Fruit fly (Drosophila melanogaster) whole organism, embryonic: ENCODE measurements around the gene CG33791.

Source experiments
- Ada2b ChIP-seq: fragments of 200-800 bp; sonication (Bioruptor generic); IDR thresholded peaks from 2 replicates; pipeline ENCODE4 v1.3.6; 2022; ENCODE audit warnings: missing biosample characterization, missing genetic modification characterization
- Bgb ChIP-seq: fragments of 200-800 bp; sonication (Bioruptor generic); IDR thresholded peaks from 2 replicates; pipeline ENCODE4 v1.3.6; 2022; ENCODE audit warnings: missing biosample characterization, missing genetic modification characterization; ENCODE audit not compliant: partially characterized antibody
- C15 ChIP-seq: fragments of 200-800 bp; sonication (Bioruptor generic); IDR thresholded peaks from 3 replicates; pipeline ENCODE4 v1.3.6; 2022; ENCODE audit warnings: missing biosample characterization, missing genetic modification characterization
- CG10209 ChIP-seq: fragments of 200-800 bp; sonication (Bioruptor generic); optimal IDR thresholded peaks from 3 replicates; lab custom pipeline; 2017; ENCODE audit warnings: missing biosample characterization, mild to moderate bottlenecking, missing genetic modification characterization, missing genetic modification reagents
- CG10959 ChIP-seq: fragments of 200-800 bp; sonication (Bioruptor generic); IDR thresholded peaks from 2 replicates; pipeline ENCODE4 v1.3.6; 2022; ENCODE audit warnings: missing biosample characterization, missing genetic modification characterization
- CG12744 ChIP-seq: fragments of 200-800 bp; sonication (Bioruptor generic); optimal IDR thresholded peaks from 2 replicates; lab custom pipeline; 2016; ENCODE audit warnings: missing biosample characterization, missing genetic modification characterization
- CG13624 ChIP-seq: fragments of 200-800 bp; sonication (Bioruptor generic); optimal IDR thresholded peaks from 2 replicates; lab custom pipeline; 2016; ENCODE audit warnings: missing biosample characterization, missing genetic modification characterization
- CG14710 ChIP-seq: fragments of 200-800 bp; sonication (Bioruptor generic); optimal IDR thresholded peaks from 3 replicates; lab custom pipeline; 2019; ENCODE audit warnings: missing biosample characterization, mild to moderate bottlenecking, missing genetic modification characterization, moderate library complexity
- CG15011 ChIP-seq: fragments of 200-800 bp; sonication (Bioruptor generic); optimal IDR thresholded peaks from 3 replicates; lab custom pipeline; 2018; ENCODE audit warnings: missing biosample characterization, mild to moderate bottlenecking, missing genetic modification characterization
- CG17361 ChIP-seq: fragments of 200-800 bp; sonication (Bioruptor generic); IDR thresholded peaks from 3 replicates; pipeline ENCODE4 v1.3.6; 2022; ENCODE audit warnings: missing biosample characterization, missing genetic modification characterization
- CG1792 ChIP-seq: fragments of 200-800 bp; sonication (Bioruptor generic); optimal IDR thresholded peaks from 2 replicates; lab custom pipeline; 2016; ENCODE audit warnings: missing biosample characterization, missing genetic modification characterization
- CG18764 ChIP-seq: fragments of 200-800 bp; sonication (Bioruptor generic); optimal IDR thresholded peaks from 3 replicates; lab custom pipeline; 2016; ENCODE audit warnings: missing biosample characterization, missing genetic modification characterization
- CG2712 ChIP-seq: fragments of 200-800 bp; optimal IDR thresholded peaks from 3 replicates; lab custom pipeline; 2019; ENCODE audit warnings: missing biosample characterization, mild to moderate bottlenecking, missing genetic modification characterization, moderate library complexity
- CG34376 ChIP-seq: fragments of 200-800 bp; sonication (Bioruptor generic); optimal IDR thresholded peaks from 2 replicates; lab custom pipeline; 2018; ENCODE audit warnings: missing biosample characterization, mild to moderate bottlenecking, missing genetic modification characterization
- CG3995 ChIP-seq: fragments of 200-800 bp; sonication (Bioruptor generic); optimal IDR thresholded peaks from 3 replicates; lab custom pipeline; 2016; ENCODE audit warnings: missing biosample characterization, missing genetic modification characterization
- CG4282 ChIP-seq: fragments of 200-800 bp; sonication (Bioruptor generic); optimal IDR thresholded peaks from 2 replicates; lab custom pipeline; 2016; ENCODE audit warnings: missing biosample characterization, missing genetic modification characterization
- CG4360 ChIP-seq: fragments of 200-800 bp; sonication (Bioruptor generic); IDR thresholded peaks from 2 replicates; pipeline ENCODE4 v1.3.6; 2022; ENCODE audit warnings: missing biosample characterization, missing genetic modification characterization
- CG4404 ChIP-seq: fragments of 200-800 bp; sonication (Bioruptor generic); IDR thresholded peaks from 2 replicates; pipeline ENCODE4 v1.3.6; 2022; ENCODE audit warnings: missing biosample characterization, missing genetic modification characterization
- CG6654 ChIP-seq: fragments of 200-800 bp; sonication (Bioruptor generic); optimal IDR thresholded peaks from 2 replicates; lab custom pipeline; 2017; ENCODE audit warnings: missing biosample characterization, mild to moderate bottlenecking, missing genetic modification characterization
- CG7556 ChIP-seq: fragments of 200-800 bp; sonication (Bioruptor generic); optimal IDR thresholded peaks from 2 replicates; lab custom pipeline; 2017; ENCODE audit warnings: missing biosample characterization, mild to moderate bottlenecking, missing genetic modification characterization
- CG7839 ChIP-seq: fragments of 200-800 bp; sonication (Bioruptor generic); optimal IDR thresholded peaks from 3 replicates; lab custom pipeline; 2018; ENCODE audit warnings: missing biosample characterization, mild to moderate bottlenecking, missing genetic modification characterization, moderate library complexity
- CG7963 ChIP-seq: fragments of 200-800 bp; sonication (Bioruptor generic); IDR thresholded peaks from 3 replicates; pipeline ENCODE4 v1.3.6; 2022; ENCODE audit warnings: missing biosample characterization, missing genetic modification characterization; ENCODE audit not compliant: partially characterized antibody
- CG9437 ChIP-seq: fragments of 200-800 bp; sonication (Bioruptor generic); optimal IDR thresholded peaks from 2 replicates; lab custom pipeline; 2018; ENCODE audit warnings: missing biosample characterization, mild to moderate bottlenecking, missing genetic modification characterization
- CrebB ChIP-seq: fragments of 200-800 bp; sonication (Bioruptor generic); optimal IDR thresholded peaks from 3 replicates; lab custom pipeline; 2018; ENCODE audit warnings: missing biosample characterization, mild to moderate bottlenecking, missing genetic modification characterization
- Dek ChIP-seq: fragments of 200-800 bp; sonication (Bioruptor generic); optimal IDR thresholded peaks from 3 replicates; lab custom pipeline; 2019; ENCODE audit warnings: missing biosample characterization, mild to moderate bottlenecking, missing genetic modification characterization, moderate library complexity
- Dip2 ChIP-seq: fragments of 200-800 bp; sonication (Bioruptor generic); IDR thresholded peaks from 2 replicates; pipeline ENCODE4 v1.3.6; 2022; ENCODE audit warnings: missing biosample characterization, missing genetic modification characterization
- Doc3 ChIP-seq: fragments of 200-800 bp; sonication (Bioruptor generic); IDR thresholded peaks from 3 replicates; pipeline ENCODE4 v1.3.6; 2022; ENCODE audit warnings: missing biosample characterization, missing genetic modification characterization; ENCODE audit not compliant: partially characterized antibody
- Dp ChIP-seq: fragments of 200-800 bp; sonication (Bioruptor generic); optimal IDR thresholded peaks from 2 replicates; lab custom pipeline; 2018; ENCODE audit warnings: missing biosample characterization, mild to moderate bottlenecking, missing genetic modification characterization, moderate library complexity
- E2f1 ChIP-seq: fragments of 200-800 bp; sonication (Bioruptor generic); IDR thresholded peaks from 2 replicates; pipeline ENCODE4 v1.3.6; 2022; ENCODE audit warnings: missing biosample characterization, missing genetic modification characterization
- Fer3 ChIP-seq: fragments of 200-800 bp; sonication (Bioruptor generic); optimal IDR thresholded peaks from 2 replicates; lab custom pipeline; 2018; ENCODE audit warnings: missing biosample characterization, mild to moderate bottlenecking, missing genetic modification characterization, moderate library complexity
- H15 ChIP-seq: fragments of 200-800 bp; sonication (Bioruptor generic); IDR thresholded peaks from 3 replicates; pipeline ENCODE4 v1.3.6; 2022; ENCODE audit warnings: missing biosample characterization, missing genetic modification characterization
- HmgD ChIP-seq: fragments of 200-800 bp; sonication (Bioruptor generic); optimal IDR thresholded peaks from 3 replicates; lab custom pipeline; 2016; ENCODE audit warnings: missing biosample characterization, missing genetic modification characterization
- Lhr ChIP-seq: fragments of 200-800 bp; sonication (Bioruptor generic); optimal IDR thresholded peaks from 3 replicates; lab custom pipeline; 2017; ENCODE audit warnings: mild to moderate bottlenecking, missing biosample characterization, missing genetic modification reagents, missing genetic modification characterization
- Max ChIP-seq: fragments of 200-800 bp; sonication (Bioruptor generic); optimal IDR thresholded peaks from 2 replicates; lab custom pipeline; 2016; ENCODE audit warnings: missing biosample characterization, mild to moderate bottlenecking, missing genetic modification characterization
- Sry-δ ChIP-seq: fragments of 200-800 bp; sonication (Bioruptor generic); optimal IDR thresholded peaks from 2 replicates; lab custom pipeline; 2016; ENCODE audit warnings: missing biosample characterization, missing genetic modification characterization
- Taf1 ChIP-seq: fragments of 200-800 bp; sonication (Bioruptor generic); IDR thresholded peaks from 2 replicates; pipeline ENCODE4 v1.3.6; 2022; ENCODE audit warnings: missing biosample characterization, missing genetic modification characterization
- az2 ChIP-seq: fragments of 200-800 bp; sonication (Bioruptor generic); optimal IDR thresholded peaks from 3 replicates; lab custom pipeline; 2016; ENCODE audit warnings: missing biosample characterization, missing genetic modification characterization
- bcd ChIP-seq: fragments of 200-800 bp; sonication (Bioruptor generic); optimal IDR thresholded peaks from 2 replicates; lab custom pipeline; 2017; ENCODE audit warnings: missing biosample characterization, mild to moderate bottlenecking, missing genetic modification characterization
- br ChIP-seq: fragments of >200 bp; optimal IDR thresholded peaks from 2 replicates; lab custom pipeline; 2017
- dmrt11E ChIP-seq: fragments of 200-800 bp; sonication (Bioruptor generic); optimal IDR thresholded peaks from 3 replicates; lab custom pipeline; 2018; ENCODE audit warnings: missing biosample characterization, mild to moderate bottlenecking, missing genetic modification characterization, moderate library complexity
- dmrt99B ChIP-seq: fragments of 200-800 bp; sonication (Bioruptor generic); optimal IDR thresholded peaks from 2 replicates; lab custom pipeline; 2018; ENCODE audit warnings: missing biosample characterization, mild to moderate bottlenecking, missing genetic modification characterization, moderate library complexity
- en ChIP-seq: fragments of 200-800 bp; sonication (Bioruptor generic); optimal IDR thresholded peaks from 2 replicates; lab custom pipeline; 2016; ENCODE audit warnings: missing biosample characterization, missing genetic modification characterization
- eyg ChIP-seq: fragments of 200-800 bp; sonication (Bioruptor generic); optimal IDR thresholded peaks from 3 replicates; lab custom pipeline; 2016; ENCODE audit warnings: missing biosample characterization, missing genetic modification characterization
- fu2 ChIP-seq: fragments of 200-800 bp; sonication (Bioruptor generic); optimal IDR thresholded peaks from 2 replicates; lab custom pipeline; 2016; ENCODE audit warnings: missing biosample characterization, missing genetic modification characterization
- ham ChIP-seq: fragments of 200-800 bp; sonication (Bioruptor generic); IDR thresholded peaks from 2 replicates; pipeline ENCODE4 v1.3.6; 2022; ENCODE audit warnings: missing biosample characterization, missing genetic modification characterization
- insv ChIP-seq, 2 experiments: fragments of 200-800 bp; sonication (Bioruptor generic); optimal IDR thresholded peaks; 3 replicates each; lab custom pipeline; 2016 to 2018; ENCODE audit warnings: missing biosample characterization in 2 of 2, missing genetic modification characterization in 2 of 2
- peb ChIP-seq: fragments of 200-800 bp; sonication (Bioruptor generic); IDR thresholded peaks from 2 replicates; pipeline ENCODE4 v1.3.6; 2022; ENCODE audit warnings: missing biosample characterization, missing genetic modification characterization
- so ChIP-seq: fragments of 200-800 bp; sonication (Bioruptor generic); IDR thresholded peaks from 3 replicates; pipeline ENCODE4 v1.3.6; 2022; ENCODE audit warnings: missing biosample characterization, missing genetic modification characterization
- stc ChIP-seq: fragments of 200-800 bp; sonication (Bioruptor generic); IDR thresholded peaks from 2 replicates; pipeline ENCODE4 v1.3.6; 2022; ENCODE audit warnings: missing biosample characterization, missing genetic modification characterization
- stwl ChIP-seq: fragments of 200-800 bp; sonication (Bioruptor generic); optimal IDR thresholded peaks from 3 replicates; lab custom pipeline; 2018; ENCODE audit warnings: missing biosample characterization, mild to moderate bottlenecking, missing genetic modification characterization, moderate library complexity
- wdn ChIP-seq: fragments of 200-800 bp; sonication (Bioruptor generic); IDR thresholded peaks from 2 replicates; pipeline ENCODE4 v1.3.6; 2022; ENCODE audit warnings: missing biosample characterization, missing genetic modification characterization

Gene CG33791

DNA sequence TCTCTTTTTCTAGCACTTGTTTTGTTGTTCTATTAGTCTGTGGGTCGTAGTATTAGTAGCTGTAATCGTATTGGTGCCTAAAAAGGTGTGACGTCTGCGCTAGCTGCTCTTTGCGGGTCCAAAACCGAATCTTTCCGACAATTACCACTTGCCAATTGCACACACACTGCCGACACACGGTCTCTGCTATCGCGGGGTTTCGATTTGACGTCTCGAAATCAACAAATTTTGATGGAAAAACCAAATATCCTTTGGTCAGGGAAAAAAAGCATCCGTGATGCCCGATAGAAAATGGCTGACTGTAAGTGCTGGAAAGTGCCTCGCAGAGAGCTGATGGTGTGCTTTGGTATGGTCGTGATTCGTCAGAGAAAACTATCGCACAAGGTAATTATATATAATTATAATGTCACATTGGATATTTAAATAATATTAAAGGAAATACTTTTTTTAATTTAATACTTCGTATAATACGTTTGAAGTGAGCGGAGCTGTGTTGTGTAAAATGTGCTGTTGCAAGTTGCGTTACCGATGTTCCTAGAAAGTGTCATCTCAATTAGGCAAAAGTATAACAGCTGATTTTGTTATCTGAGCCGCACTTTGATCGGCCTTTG is 44.5 kb upstream of the CG33791 start, which contains the start of the genes Pex10 and CG12099 (continued):
- TF ChIP-seq Fer3 (tag; lab: Kevin White, UChicago) (peak; percentile 86), H15 (GFP tag; lab: Robert Waterston, UW) (peak; percentile 86; the same call in 2 of the 3 replicates), CG7963 (GFP tag; lab: Robert Waterston, UW) (peak; percentile 72), CG12744 (GFP tag; lab: Kevin White, UChicago) (peak; percentile 28), Doc3 (GFP tag; lab: Robert Waterston, UW) (peak; percentile 93), Dek (tag; lab: Kevin White, UChicago) (peak; percentile 85), Dp (GFP tag; lab: Kevin White, UChicago) (peak; percentile 33), eyg (GFP tag; lab: Kevin White, UChicago) (no peak), CG10209 (GFP tag; lab: Kevin White, UChicago) (peak; percentile 87), HmgD (GFP tag; lab: Kevin White, UChicago) (no peak), CG18764 (GFP tag; lab: Kevin White, UChicago) (peak; percentile 83), dmrt99B (tag; lab: Kevin White, UChicago) (no peak), CG3995 (GFP tag; lab: Kevin White, UChicago) (peak; percentile 66), so (GFP tag; lab: Robert Waterston, UW) (peak; percentile 86), CG2712 (peak; percentile 93), CrebB (tag; lab: Kevin White, UChicago) (peak; percentile 72), Lhr (GFP tag; lab: Kevin White, UChicago) (peak; percentile 66), en (no peak), CG9437 (peak; percentile 83), CG15011 (no peak), C15 (GFP tag; lab: Robert Waterston, UW) (peak; percentile 70; the same call in 2 of the 3 replicates), CG6654 (GFP tag; lab: Kevin White, UChicago) (peak; percentile 52), insv (GFP tag; optimal IDR thresholded peaks at IDR 0.05; lab: Kevin White, UChicago) (peak in 1 of 2 experiments; percentile 69), Dip2 (GFP tag; lab: Robert Waterston, UW) (peak; percentile 26; the same call in 1 of the 2 replicates), CG1792 (GFP tag; lab: Kevin White, UChicago) (peak; percentile 6), CG4404 (GFP tag; lab: Robert Waterston, UW) (peak; percentile 95), az2 (GFP tag; lab: Kevin White, UChicago) (peak; percentile 88), CG13624 (peak; percentile 53), CG7839 (peak; percentile 85), br (lab: Kevin White, UChicago) (no peak), CG34376 (GFP tag; lab: Kevin White, UChicago) (peak; percentile 85), Max (GFP tag; lab: Kevin White, UChicago) (peak; percentile 90), CG7556 (GFP tag; lab: Kevin White, UChicago) (peak; percentile 87), stwl (no peak), stc (GFP tag; lab: Robert Waterston, UW) (peak; percentile 74), CG17361 (GFP tag; lab: Robert Waterston, UW) (peak; percentile 93), wdn (GFP tag; lab: Robert Waterston, UW) (peak; percentile 86), fu2 (GFP tag; lab: Kevin White, UChicago) (peak; percentile 52), CG4282 (GFP tag; lab: Kevin White, UChicago) (no peak), Ada2b (GFP tag; lab: Robert Waterston, UW) (peak; percentile 87), ham (GFP tag; lab: Robert Waterston, UW) (peak; percentile 77; the same call in 1 of the 2 replicates), dmrt11E (peak; percentile 87), bcd (peak; percentile 88), peb (GFP tag; lab: Robert Waterston, UW) (peak; percentile 85), CG14710 (tag; lab: Kevin White, UChicago) (peak; percentile 94), Bgb (GFP tag; lab: Robert Waterston, UW) (peak; percentile 89), Sry-δ (peak; percentile 87), Taf1 (peak; percentile 86), E2f1 (GFP tag; lab: Robert Waterston, UW) (peak; percentile 84), CG10959 (GFP tag; lab: Robert Waterston, UW) (peak; percentile 88), CG4360 (no peak)
